Worm (Caenorhabditis elegans) whole organism, L3 larva: ENCODE results near the gene F46G10.4.

Experiments used
- R02D3.7 ChIP-seq: fragments of 150-350 bp; optimal IDR thresholded peaks from 2 replicates; lab custom pipeline; 2014; ENCODE audit warnings: missing biosample characterization, missing genetic modification characterization
- ama-1 ChIP-seq: fragments of 150-350 bp; optimal IDR thresholded peaks from 2 replicates; lab custom pipeline; 2018
- ceh-82 ChIP-seq: fragments of 150-350 bp; optimal IDR thresholded peaks from 2 replicates; lab custom pipeline; 2014; ENCODE audit warnings: missing biosample characterization, missing genetic modification characterization
- egl-27 ChIP-seq: sonication (generic microtip); optimal IDR thresholded peaks from 4 replicates; lab custom pipeline; 2017; ENCODE audit warnings: missing biosample characterization, missing genetic modification reagents, missing genetic modification characterization
- elt-3 ChIP-seq, 3 experiments: fragments of 150-350 bp in 1 of 3; sonication (generic microtip) in 2 of 3; optimal IDR thresholded peaks; 2 replicates in 2 of 3; 4 replicates in 1 of 3; lab custom pipeline; 2014 to 2017; ENCODE audit warnings: missing biosample characterization in 3 of 3, missing genetic modification characterization in 3 of 3
- nhr-11 ChIP-seq: fragments of 150-350 bp; optimal IDR thresholded peaks from 2 replicates; lab custom pipeline; 2014; ENCODE audit warnings: missing biosample characterization, missing genetic modification characterization
- nhr-28 ChIP-seq: fragments of 150-350 bp; optimal IDR thresholded peaks from 2 replicates; lab custom pipeline; 2014; ENCODE audit warnings: missing biosample characterization, missing genetic modification characterization
- nhr-43 ChIP-seq: sonication (generic microtip); optimal IDR thresholded peaks from 2 replicates; lab custom pipeline; 2016; ENCODE audit warnings: mild to moderate bottlenecking, missing genetic modification characterization, missing compliant biosample characterization; ENCODE audit not compliant: poor library complexity, severe bottlenecking
- ztf-11 ChIP-seq: fragments of 150-350 bp; optimal IDR thresholded peaks from 2 replicates; lab custom pipeline; 2014; ENCODE audit warnings: missing biosample characterization, missing genetic modification characterization

ce11 chrX:13383273-13383672 lies 49.4 kb downstream of the F46G10.4 start:
- no peak for TF ChIP-seq elt-3 (tag; optimal IDR thresholded peaks at IDR 0.05; lab: Kevin White, UChicago)
- TF ChIP-seq nhr-28 (tag; lab: Kevin White, UChicago), result no peak
- TF ChIP-seq nhr-43 (tag; lab: Kevin White, UChicago), result no peak
- no peak for TF ChIP-seq nhr-11 (tag; lab: Kevin White, UChicago)
- TF ChIP-seq ama-1 (lab: Kevin White, UChicago), result no peak
- no peak for TF ChIP-seq R02D3.7 (tag; lab: Kevin White, UChicago)
- TF ChIP-seq egl-27, result no peak
- TF ChIP-seq ceh-82 (tag; lab: Kevin White, UChicago), result no peak
- no peak for TF ChIP-seq ztf-11 (tag; lab: Kevin White, UChicago)
